ENCODE assay signal across 4 fruit fly cellular contexts in the genomic region with DNA sequence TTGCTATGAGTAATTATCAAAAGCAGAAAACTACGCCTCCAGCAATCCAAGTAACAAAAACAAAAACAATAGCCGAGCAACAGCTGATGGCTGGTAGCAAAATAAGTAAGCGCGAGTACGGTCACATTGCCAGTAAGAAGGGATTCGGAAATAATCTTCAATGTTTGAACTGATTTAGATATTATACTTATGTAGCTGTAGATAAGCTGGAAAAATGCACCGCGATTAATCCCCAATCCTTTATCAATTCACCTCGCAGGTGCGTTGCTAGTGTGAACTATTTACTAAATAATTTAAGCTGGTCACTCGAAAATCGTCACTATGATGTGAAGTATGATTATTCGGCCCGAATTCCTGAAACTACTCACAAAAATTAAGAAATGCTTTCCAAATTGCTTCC.
TF ChIP-seq lines count a peak whose summit lies in the region.

Gene Syx8, minus strand, starts transcription at position 69 of the 400 bp plus-strand sequence.
Gene CG32163, plus strand, starts transcription at position 169 of the 400 bp plus-strand sequence.

- peak; percentile 7 for TF ChIP-seq CTCF in whole organism, embryonic (GFP tag; optimal IDR thresholded peaks at IDR 0.05; lab: Kevin White, UChicago)

TF ChIP-seq in whole organism, adult, 20 proteins besides CTCF, POLR2A, EP300 and RAD21:
- no peak for TF ChIP-seq CG12768 (GFP tag; optimal IDR thresholded peaks at IDR 0.05; lab: Kevin White, UChicago)
- TF ChIP-seq pad (GFP tag; optimal IDR thresholded peaks at IDR 0.05; lab: Kevin White, UChicago): no peak
- peak; percentile 32 for TF ChIP-seq cic (GFP tag; optimal IDR thresholded peaks at IDR 0.05; lab: Kevin White, UChicago)
- TF ChIP-seq tj (GFP tag; optimal IDR thresholded peaks at IDR 0.05; lab: Kevin White, UChicago): peak; percentile 17
- TF ChIP-seq Mnt (GFP tag; optimal IDR thresholded peaks at IDR 0.05; lab: Kevin White, UChicago): peak; percentile 25
- TF ChIP-seq CG5204 (GFP tag; optimal IDR thresholded peaks at IDR 0.05; lab: Kevin White, UChicago): no peak
- TF ChIP-seq CG14711 (tag; optimal IDR thresholded peaks at IDR 0.05; lab: Kevin White, UChicago): no peak
- peak; percentile 9 for TF ChIP-seq CG7101 (tag; optimal IDR thresholded peaks at IDR 0.05; lab: Kevin White, UChicago)
- peak; percentile 36 for TF ChIP-seq bab1 (GFP tag; optimal IDR thresholded peaks at IDR 0.05; lab: Kevin White, UChicago)
- no peak for TF ChIP-seq ovo (GFP tag; optimal IDR thresholded peaks at IDR 0.05; lab: Kevin White, UChicago)

TF ChIP-seq in whole organism, embryonic, 481 proteins besides CTCF, POLR2A, EP300 and RAD21 (continues in another document):
- no peak for TF ChIP-seq CG2875 (GFP tag; optimal IDR thresholded peaks at IDR 0.05; lab: Kevin White, UChicago)
- TF ChIP-seq Six4 (GFP tag; optimal IDR thresholded peaks at IDR 0.05; lab: Kevin White, UChicago): no peak
- TF ChIP-seq eyg (GFP tag; optimal IDR thresholded peaks at IDR 0.05; lab: Kevin White, UChicago): no peak
- TF ChIP-seq CG2889 (GFP tag; IDR thresholded peaks at IDR 0.05; lab: Robert Waterston, UW): no peak
- no peak for TF ChIP-seq grau (tag; optimal IDR thresholded peaks at IDR 0.05; lab: Kevin White, UChicago)
- TF ChIP-seq Opbp (GFP tag; IDR thresholded peaks at IDR 0.05; lab: Robert Waterston, UW; ENCODE audit: partially characterized antibody): no peak
- no peak for TF ChIP-seq CG7271 (tag; optimal IDR thresholded peaks at IDR 0.05; lab: Kevin White, UChicago)
- TF ChIP-seq esg (GFP tag; conservative IDR thresholded peaks at IDR 0.05; lab: Robert Waterston, UW): no peak
- no peak for TF ChIP-seq sr (GFP tag; IDR thresholded peaks at IDR 0.05; lab: Robert Waterston, UW)
- TF ChIP-seq CG2120 (GFP tag; optimal IDR thresholded peaks at IDR 0.05; lab: Kevin White, UChicago): no peak
- no peak for TF ChIP-seq zf30C (GFP tag; optimal IDR thresholded peaks at IDR 0.05; lab: Kevin White, UChicago)
- peak; percentile 51 for TF ChIP-seq CG15514 (GFP tag; optimal IDR thresholded peaks at IDR 0.05; lab: Kevin White, UChicago)
- no peak for TF ChIP-seq Ada2b (GFP tag; IDR thresholded peaks at IDR 0.05; lab: Robert Waterston, UW)
- TF ChIP-seq CG15601 (tag; optimal IDR thresholded peaks at IDR 0.05; lab: Kevin White, UChicago): no peak
- TF ChIP-seq CG32532 (GFP tag; IDR thresholded peaks at IDR 0.05; lab: Robert Waterston, UW): no peak
- no peak for TF ChIP-seq NFAT (GFP tag; IDR thresholded peaks at IDR 0.05; lab: Robert Waterston, UW)
- TF ChIP-seq sd (tag; optimal IDR thresholded peaks at IDR 0.05; lab: Kevin White, UChicago): peak; percentile 62
- peak; percentile 49 for TF ChIP-seq YL-1 (GFP tag; optimal IDR thresholded peaks at IDR 0.05; lab: Kevin White, UChicago)
- TF ChIP-seq lov (optimal IDR thresholded peaks at IDR 0.05; lab: Kevin White, UChicago): no peak
- no peak for TF ChIP-seq lov (GFP tag; IDR thresholded peaks at IDR 0.05; lab: Robert Waterston, UW)
- no peak for TF ChIP-seq CG2678 (tag; optimal IDR thresholded peaks at IDR 0.05; lab: Kevin White, UChicago)
- TF ChIP-seq mam (GFP tag; optimal IDR thresholded peaks at IDR 0.05; lab: Kevin White, UChicago): no peak
- no peak for TF ChIP-seq sc (optimal IDR thresholded peaks at IDR 0.05; lab: Kevin White, UChicago)
- TF ChIP-seq sc (GFP tag; optimal IDR thresholded peaks at IDR 0.05; lab: Kevin White, UChicago): no peak
- TF ChIP-seq CG3838 (GFP tag; optimal IDR thresholded peaks at IDR 0.05; lab: Kevin White, UChicago): no peak
- peak in 1 of 2 experiments; percentile 0 for TF ChIP-seq chif (GFP tag; optimal IDR thresholded peaks at IDR 0.05; lab: Kevin White, UChicago)
- no peak for TF ChIP-seq corto (GFP tag; optimal IDR thresholded peaks at IDR 0.05; lab: Kevin White, UChicago)

TF ChIP-seq in whole organism, prepupa, 60 proteins besides CTCF, POLR2A, EP300 and RAD21:
- TF ChIP-seq net (GFP tag; optimal IDR thresholded peaks at IDR 0.05; lab: Kevin White, UChicago) (no peak), CG31627 (GFP tag; optimal IDR thresholded peaks at IDR 0.05; lab: Kevin White, UChicago) (no peak), Lpt (GFP tag; optimal IDR thresholded peaks at IDR 0.05; lab: Kevin White, UChicago) (no peak), cyc (GFP tag; optimal IDR thresholded peaks at IDR 0.05; lab: Kevin White, UChicago) (no peak), CG8319 (GFP tag; optimal IDR thresholded peaks at IDR 0.05; lab: Kevin White, UChicago) (no peak), lz (GFP tag; optimal IDR thresholded peaks at IDR 0.05; lab: Kevin White, UChicago) (no peak), fkh (GFP tag; optimal IDR thresholded peaks at IDR 0.05; lab: Kevin White, UChicago) (no peak), Sox14 (GFP tag; optimal IDR thresholded peaks at IDR 0.05; lab: Kevin White, UChicago) (peak; percentile 32)

TF ChIP-seq in whole organism, wandering third instar larva, 38 proteins besides CTCF, POLR2A, EP300 and RAD21:
- TF ChIP-seq Rel (GFP tag; optimal IDR thresholded peaks at IDR 0.05; lab: Kevin White, UChicago) (no peak), Rel (tag; optimal IDR thresholded peaks at IDR 0.05; lab: Kevin White, UChicago) (peak; percentile 13), h (GFP tag; optimal IDR thresholded peaks at IDR 0.05; lab: Kevin White, UChicago) (no peak)
